Worm (Caenorhabditis elegans) whole organism, L2 larva: ENCODE results near the gene afmd-1.

Experiments used
- ceh-16 ChIP-seq: fragments of 150-350 bp; optimal IDR thresholded peaks from 2 replicates; lab custom pipeline; 2014; ENCODE audit warnings: missing biosample characterization, missing genetic modification characterization
- fos-1 ChIP-seq: fragments of 150-350 bp; optimal IDR thresholded peaks from 2 replicates; lab custom pipeline; 2014; ENCODE audit warnings: missing biosample characterization, missing genetic modification characterization
- lsy-2 ChIP-seq, 2 experiments: fragments of 150-350 bp in 1 of 2; sonication (generic microtip) in 1 of 2; optimal IDR thresholded peaks; 2 replicates each; lab custom pipeline; 2014 to 2017; ENCODE audit warnings: missing biosample characterization in 2 of 2, missing genetic modification characterization in 2 of 2
- mdl-1 ChIP-seq, 2 experiments: fragments of 150-350 bp in 1 of 2; sonication (generic microtip) in 1 of 2; optimal IDR thresholded peaks; 2 replicates each; lab custom pipeline; 2017; ENCODE audit warnings: missing biosample characterization in 2 of 2, missing genetic modification characterization in 2 of 2
- nhr-77 ChIP-seq: fragments of 150-350 bp; optimal IDR thresholded peaks from 2 replicates; lab custom pipeline; 2014; ENCODE audit warnings: missing biosample characterization, missing genetic modification characterization
- snpc-4 ChIP-seq: fragments of 150-350 bp; optimal IDR thresholded peaks from 2 replicates; lab custom pipeline; 2014; ENCODE audit warnings: missing biosample characterization, missing genetic modification characterization
- unc-55 ChIP-seq: fragments of 150-350 bp; sonication (generic microtip); optimal IDR thresholded peaks from 3 replicates; lab custom pipeline; 2014; ENCODE audit warnings: missing biosample characterization, missing genetic modification reagents, missing genetic modification characterization
- unc-62 ChIP-seq: fragments of 150-350 bp; optimal IDR thresholded peaks from 2 replicates; lab custom pipeline; 2014; ENCODE audit warnings: missing biosample characterization, missing genetic modification reagents, missing genetic modification characterization
- zag-1 ChIP-seq: fragments of 150-350 bp; optimal IDR thresholded peaks from 2 replicates; lab custom pipeline; 2014; ENCODE audit warnings: missing biosample characterization, missing genetic modification characterization
- ztf-11 ChIP-seq: sonication (generic microtip); optimal IDR thresholded peaks from 2 replicates; lab custom pipeline; 2017; ENCODE audit warnings: missing biosample characterization, missing genetic modification characterization

DNA sequence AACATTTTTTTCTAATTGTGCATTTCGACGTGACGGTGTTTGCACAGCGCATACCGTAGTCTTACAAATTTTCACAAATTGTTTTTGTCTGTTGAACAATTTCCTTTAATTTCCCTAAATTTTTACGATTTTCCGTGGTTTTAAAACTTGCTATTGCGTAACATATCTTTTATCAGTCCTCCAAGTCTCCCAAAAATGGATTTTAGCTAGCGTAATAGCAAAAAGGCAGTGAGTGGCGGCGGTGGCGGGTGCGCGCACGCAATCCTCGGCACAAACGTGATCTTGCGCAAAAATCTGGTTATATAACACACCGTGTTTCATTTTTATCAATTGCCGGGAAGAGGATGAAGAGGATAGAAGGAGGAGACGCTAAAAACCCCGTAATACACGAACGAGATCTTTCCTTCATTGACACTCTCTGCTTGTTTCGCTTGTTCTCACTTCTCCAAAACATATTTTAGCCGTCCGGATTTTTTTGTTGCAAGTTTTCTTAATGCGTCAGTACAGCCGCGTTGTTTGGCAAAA is 7.7 kb upstream of the afmd-1 start:
- peak in 1 of 2 experiments; percentile 15 for TF ChIP-seq lsy-2 (tag; optimal IDR thresholded peaks at IDR 0.05; lab: Kevin White, UChicago)
- no peak for TF ChIP-seq fos-1
- no peak for TF ChIP-seq ztf-11 (tag; lab: Kevin White, UChicago)
- TF ChIP-seq snpc-4 (tag; lab: Kevin White, UChicago), result no peak
- no peak for TF ChIP-seq nhr-77
- no peak for TF ChIP-seq zag-1 (tag; lab: Kevin White, UChicago)
- TF ChIP-seq mdl-1 (tag; optimal IDR thresholded peaks at IDR 0.05; lab: Kevin White, UChicago), result no peak
- no peak for TF ChIP-seq unc-62 (GFP tag; lab: Kevin White, UChicago)
- TF ChIP-seq ceh-16 (tag; lab: Kevin White, UChicago), result no peak
- no peak for TF ChIP-seq unc-55 (GFP tag; lab: Kevin White, UChicago)
